Fruit fly (Drosophila melanogaster) whole organism, wandering third instar larva: ENCODE results near the gene CG17777.

ENCODE experiments used
- Dif ChIP-seq: fragments of 200-275, 200-300 bp; sonication (Bioruptor generic); optimal IDR thresholded peaks from 2 replicates; lab custom pipeline; 2018; ENCODE audit warnings: missing biosample characterization, missing genetic modification characterization; ENCODE audit not compliant: partially characterized antibody
- N ChIP-seq: fragments of >200 bp; optimal IDR thresholded peaks from 2 replicates; lab custom pipeline; 2018; ENCODE audit warnings: missing biosample characterization, missing external identifiers, missing genetic modification characterization

The CG17777 gene

DNA sequence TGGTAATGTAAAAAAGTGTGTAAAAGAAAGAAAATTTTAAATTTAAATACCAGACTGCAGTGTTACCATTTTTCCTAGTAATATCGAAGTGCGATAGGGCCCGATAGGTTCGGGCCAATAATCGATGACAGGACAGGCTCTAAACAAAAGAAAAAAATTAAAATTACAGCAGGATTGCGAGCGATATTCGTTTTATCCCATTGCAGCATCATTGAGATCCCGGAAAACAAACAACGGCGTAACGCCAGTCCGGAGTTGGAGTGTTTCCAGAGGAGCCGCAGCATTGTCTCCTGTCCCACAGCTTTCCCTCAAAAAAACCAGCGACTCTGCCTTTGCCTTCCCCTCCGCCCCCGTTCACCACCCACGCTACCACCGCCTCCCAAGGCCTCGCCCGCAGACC is 38.5 kb downstream of the CG17777 start, which contains the start of gene pcx:
TSS of gene pcx (plus strand) at position 159 of the 400 bp plus-strand sequence.
- peak; percentile 43 for TF ChIP-seq Dif (GFP tag; lab: Kevin White, UChicago)
- TF ChIP-seq N = no peak
